Fruit fly (Drosophila melanogaster): ENCODE results near the gene eIF2beta.
A peak's percentile ranks its signal among the peaks of the same experiment; 100 is the strongest.

Gene eIF2beta

DNA sequence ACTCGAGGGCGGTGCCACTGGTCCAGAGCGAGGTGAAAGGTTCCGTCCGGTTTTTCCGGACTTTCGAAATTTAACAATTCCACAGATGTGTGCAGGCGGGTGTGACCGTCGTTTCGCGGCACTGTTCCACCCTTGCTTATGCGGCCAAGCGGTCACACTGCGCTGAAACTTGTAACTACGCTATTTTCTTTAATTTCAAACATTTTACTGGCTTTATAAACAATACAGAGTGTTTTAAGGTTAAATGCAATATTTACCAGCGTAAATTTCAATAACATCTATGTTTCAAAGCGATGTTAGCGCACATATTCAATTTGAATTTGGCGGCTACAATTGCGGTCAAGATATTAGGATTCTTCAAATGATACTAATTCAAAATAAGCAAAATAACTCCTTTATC lies 3.5 kb upstream of the eIF2beta start, which contains the start of gene nst:
TSS of gene nst (minus strand) at position 128 of the 400 bp plus-strand sequence.
- no peak for TF ChIP-seq HLH3B (GFP tag; IDR thresholded peaks at IDR 0.05)
- TF ChIP-seq vvl (GFP tag; IDR thresholded peaks at IDR 0.05) = no peak
- TF ChIP-seq ase (GFP tag; IDR thresholded peaks at IDR 0.05) = no peak
- TF ChIP-seq CG33213 (GFP tag; optimal IDR thresholded peaks at IDR 0.05) = peak; percentile 14
- 0 out of 3 replicates have a peak, but pooled peaks have one; percentile 34 for TF ChIP-seq mld (GFP tag; IDR thresholded peaks at IDR 0.05; ENCODE audit: partially characterized antibody)
- TF ChIP-seq Scr (GFP tag; IDR thresholded peaks at IDR 0.05; ENCODE audit: partially characterized antibody) = peak; percentile 40
- TF ChIP-seq CG11696 (GFP tag; IDR thresholded peaks at IDR 0.05) = peak; percentile 94
- no peak for TF ChIP-seq CG18599 (GFP tag; optimal IDR thresholded peaks at IDR 0.05)
- no peak for TF ChIP-seq gsb (GFP tag; IDR thresholded peaks at IDR 0.05)
- TF ChIP-seq CG34422 (GFP tag; IDR thresholded peaks at IDR 0.05) = peak; percentile 43; the same call in 1 of the 3 replicates
- TF ChIP-seq inv (GFP tag; IDR thresholded peaks at IDR 0.05; ENCODE audit: partially characterized antibody) = no peak
- TF ChIP-seq twi (tag; optimal IDR thresholded peaks at IDR 0.05) = peak; percentile 51
- peak; percentile 61 for TF ChIP-seq CG1603 (tag; optimal IDR thresholded peaks at IDR 0.05)
- TF ChIP-seq gem (tag; optimal IDR thresholded peaks at IDR 0.05) = peak; percentile 15
- peak; percentile 23 for TF ChIP-seq HmgD (GFP tag; optimal IDR thresholded peaks at IDR 0.05)
- TF ChIP-seq BEAF-32 (GFP tag; optimal IDR thresholded peaks at IDR 0.05) = peak; percentile 24
- no peak for TF ChIP-seq H2.0 (GFP tag; IDR thresholded peaks at IDR 0.05)
- peak in 1 of 2 experiments; percentile 78 for TF ChIP-seq crp (GFP tag; optimal IDR thresholded peaks at IDR 0.05)
- TF ChIP-seq CoRest (tag; optimal IDR thresholded peaks at IDR 0.05) = peak; percentile 17
- no peak for TF ChIP-seq Stat92E (GFP tag; optimal IDR thresholded peaks at IDR 0.05)
- peak; percentile 15; the same call in 1 of the 2 replicates for TF ChIP-seq CG32532 (GFP tag; IDR thresholded peaks at IDR 0.05)
- TF ChIP-seq caup (GFP tag; optimal IDR thresholded peaks at IDR 0.05; ENCODE audit: severe bottlenecking) = peak; percentile 1
- peak; percentile 16 for TF ChIP-seq CG6254 (GFP tag; optimal IDR thresholded peaks at IDR 0.05)
- peak; percentile 80 for TF ChIP-seq gfzf (GFP tag; optimal IDR thresholded peaks at IDR 0.05)
- TF ChIP-seq Pdp1 (GFP tag; optimal IDR thresholded peaks at IDR 0.05) = peak in 1 of 2 experiments; percentile 12
- TF ChIP-seq Ets65A (GFP tag) = peak; percentile 60
- TF ChIP-seq shn (GFP tag; optimal IDR thresholded peaks at IDR 0.05) = no peak
- TF ChIP-seq CG17186 (GFP tag; optimal IDR thresholded peaks at IDR 0.05) = peak; percentile 34
- TF ChIP-seq phol (tag; optimal IDR thresholded peaks at IDR 0.05) = peak; percentile 21
- TF ChIP-seq CG9817 (tag; optimal IDR thresholded peaks at IDR 0.05) = peak; percentile 19
- TF ChIP-seq Opbp (GFP tag; IDR thresholded peaks at IDR 0.05; ENCODE audit: partially characterized antibody) = peak; percentile 49; the same call in 1 of the 3 replicates
- TF ChIP-seq CG2116 (GFP tag; optimal IDR thresholded peaks at IDR 0.05) = peak; percentile 32
- TF ChIP-seq CG14710 (tag; optimal IDR thresholded peaks at IDR 0.05) = peak; percentile 30
- peak; percentile 57 for TF ChIP-seq Myb (GFP tag; optimal IDR thresholded peaks at IDR 0.05)
- no peak for TF ChIP-seq ara (GFP tag; IDR thresholded peaks at IDR 0.05)
- TF ChIP-seq CG3847 (GFP tag; IDR thresholded peaks at IDR 0.05) = peak; percentile 48; the same call in 1 of the 2 replicates
- TF ChIP-seq nmo (GFP tag; optimal IDR thresholded peaks at IDR 0.05) = peak; percentile 12
- TF ChIP-seq trem (tag; optimal IDR thresholded peaks at IDR 0.05) = peak; percentile 14
- no peak for TF ChIP-seq CG17359 (tag; optimal IDR thresholded peaks at IDR 0.05)
- TF ChIP-seq Dll (GFP tag; IDR thresholded peaks at IDR 0.05; ENCODE audit: partially characterized antibody) = peak; percentile 28; the same call in 1 of the 4 replicates
- peak; percentile 29 for TF ChIP-seq CTCF (GFP tag; optimal IDR thresholded peaks at IDR 0.05)
- no peak for TF ChIP-seq CG17568 (GFP tag; optimal IDR thresholded peaks at IDR 0.05)
- TF ChIP-seq Sry-β (GFP tag; optimal IDR thresholded peaks at IDR 0.05) = no peak
- TF ChIP-seq Dp (GFP tag; optimal IDR thresholded peaks at IDR 0.05) = peak; percentile 70
- TF ChIP-seq Rfx (GFP tag; IDR thresholded peaks at IDR 0.05) = 0 out of 2 replicates have a peak, but pooled peaks have one; percentile 28
- TF ChIP-seq D (optimal IDR thresholded peaks at IDR 0.05) = no peak
- TF ChIP-seq D (GFP tag; optimal IDR thresholded peaks at IDR 0.05) = no peak
- TF ChIP-seq stwl (tag; optimal IDR thresholded peaks at IDR 0.05) = peak; percentile 44
- TF ChIP-seq CG17829 (tag; optimal IDR thresholded peaks at IDR 0.05) = no peak
